Worm (Caenorhabditis elegans) whole organism, midembryonic: ENCODE data around the gene F41G4.7.
A peak's percentile ranks its signal among the peaks of the same experiment; 100 is the strongest.

Experiments
- T22C8.4 ChIP-seq: fragments of 200-800 bp; sonication (Bioruptor generic); IDR thresholded peaks from 2 replicates; pipeline ENCODE4 v1.3.6; 2022; ENCODE audit warnings: missing genetic modification characterization, missing compliant biosample characterization
- cog-1 ChIP-seq: sonication (generic microtip); optimal IDR thresholded peaks from 2 replicates; lab custom pipeline; 2016; ENCODE audit warnings: missing genetic modification characterization, missing compliant biosample characterization
- flt-1 ChIP-seq: fragments of 200-800 bp; sonication (Bioruptor generic); IDR thresholded peaks from 2 replicates; pipeline ENCODE4 v1.3.6; 2022; ENCODE audit warnings: missing genetic modification characterization, missing compliant biosample characterization
- klf-2 ChIP-seq: fragments of 200-800 bp; sonication (Bioruptor generic); conservative IDR thresholded peaks from 2 replicates; pipeline ENCODE4 v1.3.6; 2022; ENCODE audit warnings: missing genetic modification reagents, missing genetic modification characterization, missing compliant biosample characterization
- med-1 ChIP-seq: sonication (generic microtip); optimal IDR thresholded peaks from 2 replicates; lab custom pipeline; 2017; ENCODE audit warnings: missing genetic modification characterization, mild to moderate bottlenecking, missing compliant biosample characterization, antibody characterized with exemption, missing genetic modification reagents; ENCODE audit not compliant: insufficient read depth
- ref-1 ChIP-seq: fragments of 200-800 bp; sonication (Bioruptor generic); conservative IDR thresholded peaks from 2 replicates; pipeline ENCODE4 v1.3.6; 2022; ENCODE audit warnings: missing genetic modification reagents, missing genetic modification characterization, missing compliant biosample characterization
- tab-1 ChIP-seq: fragments of 200-800 bp; sonication (Bioruptor generic); IDR thresholded peaks from 2 replicates; pipeline ENCODE4 v1.3.6; 2022; ENCODE audit warnings: missing genetic modification characterization, missing compliant biosample characterization
- ztf-23 ChIP-seq: fragments of 200-800 bp; sonication (Bioruptor generic); IDR thresholded peaks from 2 replicates; pipeline ENCODE4 v1.3.6; 2022; ENCODE audit warnings: missing genetic modification reagents, missing genetic modification characterization, missing compliant biosample characterization
- ztf-29 ChIP-seq: fragments of 200-800 bp; sonication (Bioruptor generic); IDR thresholded peaks from 2 replicates; pipeline ENCODE4 v1.3.6; 2022; ENCODE audit warnings: missing genetic modification reagents, missing genetic modification characterization, missing compliant biosample characterization

Gene F41G4.7

DNA sequence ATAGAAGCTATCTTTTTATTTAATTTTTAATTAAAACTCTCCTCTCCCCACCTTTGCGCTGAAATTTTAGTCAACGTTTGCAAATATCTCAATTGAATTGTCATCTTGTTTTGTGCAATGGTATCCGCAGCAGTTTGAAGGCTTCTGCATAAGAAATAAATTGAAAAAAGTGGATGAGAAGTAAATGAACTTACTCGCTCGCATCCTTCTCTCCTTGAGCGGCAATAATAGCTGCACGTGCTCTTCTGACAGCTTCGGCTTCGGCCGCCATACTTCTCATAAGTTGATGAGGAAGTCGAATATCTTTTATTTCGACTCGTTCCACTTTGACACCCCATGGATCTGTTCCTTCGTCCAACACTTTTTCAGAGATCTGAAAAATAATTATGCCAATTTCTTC, 19.4 kb downstream of the F41G4.7 start:
- no peak for TF ChIP-seq ref-1 (GFP tag; lab: Robert Waterston, UW)
- TF ChIP-seq cog-1 (tag; lab: Kevin White, UChicago), result no peak
- no peak for TF ChIP-seq klf-2 (GFP tag; lab: Robert Waterston, UW)

DNA sequence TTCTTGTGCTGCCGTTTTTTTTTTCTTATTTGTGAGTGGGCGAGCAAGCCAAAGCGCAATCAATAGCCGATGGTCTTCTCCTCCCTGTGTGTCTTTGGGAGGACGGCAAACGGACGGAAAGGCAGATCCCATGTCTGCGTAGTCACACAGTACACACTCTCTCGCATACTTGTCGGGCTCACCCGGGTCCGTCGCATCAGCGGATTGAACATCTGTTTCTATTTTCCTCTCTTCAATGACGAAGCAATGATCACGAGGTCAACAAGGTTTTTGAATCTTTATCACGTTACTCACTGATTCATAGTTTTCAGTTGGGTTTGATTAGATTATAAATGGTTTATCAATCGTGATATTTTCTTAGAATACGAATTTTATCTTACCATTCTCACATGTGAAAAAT, 20.7 kb downstream of the F41G4.7 start:
- TF ChIP-seq flt-1 (GFP tag; lab: Robert Waterston, UW), result 0 out of 2 replicates have a peak, but pooled peaks have one; percentile 36
- no peak for TF ChIP-seq cog-1 (tag; lab: Kevin White, UChicago)

DNA sequence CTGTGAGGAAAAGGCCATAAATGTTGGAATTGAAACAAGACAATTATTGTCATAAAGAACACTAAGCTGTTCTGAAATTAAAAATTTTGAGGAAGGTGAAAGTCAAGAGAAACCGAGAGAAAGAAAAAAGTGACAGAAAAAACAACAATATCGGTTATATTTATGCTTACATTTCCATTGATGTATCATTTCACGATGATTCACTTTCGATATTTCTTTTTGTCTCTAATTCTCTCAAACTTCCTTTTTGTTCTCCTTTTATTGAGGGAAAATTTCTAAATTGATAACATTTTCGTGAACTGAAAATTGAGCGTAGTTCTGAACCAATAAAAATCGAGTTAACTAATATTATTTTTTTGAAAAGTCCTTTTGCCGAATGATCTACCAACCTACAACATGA, 21.3 kb downstream of the F41G4.7 start:
- TF ChIP-seq ref-1 (GFP tag; lab: Robert Waterston, UW), result no peak
- TF ChIP-seq flt-1 (GFP tag; lab: Robert Waterston, UW), result no peak
- no peak for TF ChIP-seq ztf-29 (GFP tag; lab: Robert Waterston, UW)
- no peak for TF ChIP-seq tab-1 (GFP tag; lab: Robert Waterston, UW)
- no peak for TF ChIP-seq ztf-23
- no peak for TF ChIP-seq med-1 (GFP tag; lab: Kevin White, UChicago)
- TF ChIP-seq klf-2 (GFP tag; lab: Robert Waterston, UW), result no peak

- TF ChIP-seq flt-1 (GFP tag; lab: Robert Waterston, UW), result peak; percentile 32; the same call in 1 of the 2 replicates
- no peak for TF ChIP-seq ztf-29 (GFP tag; lab: Robert Waterston, UW)
- TF ChIP-seq T22C8.4 (GFP tag; lab: Robert Waterston, UW), result no peak
Measured at ce11 chrX:16813606-16814330, 22.4 kb downstream of the F41G4.7 start, which contains the start of gene cas-1. Gene cas-1, minus strand, starts transcription at chrX:16813656.

DNA sequence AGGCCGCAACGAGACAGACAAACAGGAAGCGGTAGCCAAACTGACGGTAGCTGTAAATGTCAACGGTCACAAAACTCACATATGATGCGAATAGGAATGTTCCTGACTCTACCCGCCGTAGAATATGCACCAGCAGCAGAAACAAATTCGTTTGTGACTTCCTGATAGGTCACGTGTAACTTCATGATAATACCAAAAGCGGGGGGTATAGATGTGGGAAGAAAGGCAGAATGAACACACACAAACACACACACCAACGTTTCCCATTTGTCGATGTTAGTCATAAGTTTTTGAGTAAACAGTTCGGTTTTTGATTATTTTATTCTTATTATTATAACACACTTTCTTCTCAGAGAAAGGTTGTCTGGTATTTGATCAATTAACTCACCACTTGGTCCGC, 23.1 kb downstream of the F41G4.7 start:
- TF ChIP-seq ztf-29 (GFP tag; lab: Robert Waterston, UW) (no peak), ztf-23 (no peak), cog-1 (tag; lab: Kevin White, UChicago) (no peak), med-1 (GFP tag; lab: Kevin White, UChicago) (no peak), tab-1 (GFP tag; lab: Robert Waterston, UW) (no peak), T22C8.4 (GFP tag; lab: Robert Waterston, UW) (no peak), klf-2 (GFP tag; lab: Robert Waterston, UW) (no peak), flt-1 (GFP tag; lab: Robert Waterston, UW) (no peak), ref-1 (GFP tag; lab: Robert Waterston, UW) (no peak)

ce11 chrX:16811974-16812373, 24.2 kb downstream of the F41G4.7 start:
- TF ChIP-seq ztf-29 (GFP tag; lab: Robert Waterston, UW) (no peak), ztf-23 (no peak), flt-1 (GFP tag; lab: Robert Waterston, UW) (no peak), klf-2 (GFP tag; lab: Robert Waterston, UW) (no peak), ref-1 (GFP tag; lab: Robert Waterston, UW) (no peak)

DNA sequence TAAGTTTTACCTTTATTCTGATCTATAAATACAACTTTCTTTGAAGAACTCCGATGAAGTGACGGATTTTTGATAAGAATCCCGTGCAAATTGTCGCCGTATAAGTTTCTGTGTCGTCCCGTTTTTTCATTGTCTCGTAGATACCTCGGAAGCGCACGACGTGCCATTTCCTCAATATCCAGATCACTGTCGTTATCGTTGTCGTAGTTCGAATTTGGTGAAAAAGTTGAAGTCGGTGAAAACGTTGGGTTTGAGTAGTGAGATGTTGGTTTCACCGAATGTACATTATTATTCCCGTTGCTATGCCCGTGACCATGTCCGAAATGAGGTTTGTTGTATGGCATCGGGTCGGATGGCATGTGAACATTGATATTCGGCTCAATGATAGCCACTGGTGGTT, 26.5 kb downstream of the F41G4.7 start:
- TF ChIP-seq ztf-23 (no peak), cog-1 (tag; lab: Kevin White, UChicago) (no peak), ztf-29 (GFP tag; lab: Robert Waterston, UW) (no peak), flt-1 (GFP tag; lab: Robert Waterston, UW) (no peak), ref-1 (GFP tag; lab: Robert Waterston, UW) (no peak), T22C8.4 (GFP tag; lab: Robert Waterston, UW) (no peak), tab-1 (GFP tag; lab: Robert Waterston, UW) (no peak), klf-2 (GFP tag; lab: Robert Waterston, UW) (no peak)

- TF ChIP-seq ztf-23 (no peak), T22C8.4 (GFP tag; lab: Robert Waterston, UW) (no peak), ref-1 (GFP tag; lab: Robert Waterston, UW) (no peak), klf-2 (GFP tag; lab: Robert Waterston, UW) (no peak), med-1 (GFP tag; lab: Kevin White, UChicago) (no peak), ztf-29 (GFP tag; lab: Robert Waterston, UW) (no peak), flt-1 (GFP tag; lab: Robert Waterston, UW) (no peak), cog-1 (tag; lab: Kevin White, UChicago) (no peak), tab-1 (GFP tag; lab: Robert Waterston, UW) (no peak)
Measured at ce11 chrX:16808526-16808925, 27.7 kb downstream of the F41G4.7 start.

DNA sequence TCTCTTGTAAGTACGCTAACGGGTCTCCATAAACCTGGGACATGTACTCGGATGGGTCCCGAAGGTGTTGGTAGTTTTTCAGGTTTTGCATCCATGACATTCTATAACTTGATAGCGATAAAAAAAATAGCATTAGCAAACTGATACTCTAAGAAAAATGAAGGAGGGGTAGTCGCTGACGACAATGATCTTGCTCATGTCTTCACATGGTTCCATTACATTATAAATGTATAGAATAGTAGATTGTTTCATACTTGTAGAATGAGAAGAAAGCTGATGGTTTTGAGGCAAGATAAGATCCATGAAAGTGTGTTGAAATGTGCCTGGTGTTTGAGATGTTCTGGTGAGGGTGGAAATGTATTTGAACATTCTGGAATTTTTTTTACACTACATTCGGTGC, 29.2 kb downstream of the F41G4.7 start, which contains the start of gene mec-4:
Gene mec-4, minus strand, starts transcription at position 101 of the 400 bp plus-strand sequence.
- TF ChIP-seq flt-1 (GFP tag; lab: Robert Waterston, UW) (no peak), med-1 (GFP tag; lab: Kevin White, UChicago) (no peak)

DNA sequence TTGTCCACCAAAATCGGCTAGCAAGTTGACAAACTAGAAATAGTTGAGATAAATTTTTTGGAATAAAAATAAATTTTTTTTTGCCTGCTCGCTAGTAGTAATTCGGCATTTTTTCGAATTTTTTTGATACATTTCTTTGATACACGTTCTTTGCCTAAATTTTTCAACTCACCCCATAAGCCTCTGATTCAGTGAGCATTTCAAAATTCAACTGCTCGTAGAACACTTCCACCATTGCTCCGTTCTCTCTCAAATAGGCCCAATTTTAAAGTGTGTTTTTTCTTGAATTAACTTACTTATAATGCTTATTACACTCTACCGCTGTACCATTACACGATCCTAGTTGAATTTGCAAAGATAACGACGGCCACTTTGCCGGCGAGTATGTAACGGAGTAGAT, 32.7 kb downstream of the F41G4.7 start:
- no peak for TF ChIP-seq tab-1 (GFP tag; lab: Robert Waterston, UW)
- no peak for TF ChIP-seq flt-1 (GFP tag; lab: Robert Waterston, UW)
- TF ChIP-seq med-1 (GFP tag; lab: Kevin White, UChicago), result no peak
- TF ChIP-seq cog-1 (tag; lab: Kevin White, UChicago), result no peak
- TF ChIP-seq ztf-23, result no peak
- TF ChIP-seq T22C8.4 (GFP tag; lab: Robert Waterston, UW), result no peak
- TF ChIP-seq klf-2 (GFP tag; lab: Robert Waterston, UW), result no peak
- TF ChIP-seq ref-1 (GFP tag; lab: Robert Waterston, UW), result no peak
- no peak for TF ChIP-seq ztf-29 (GFP tag; lab: Robert Waterston, UW)
